Fruit fly (Drosophila melanogaster) whole organism, wandering third instar larva: Measurements from ENCODE around the gene bora.

Source experiments
- Abd-B ChIP-seq: fragments of >200 bp; optimal IDR thresholded peaks from 2 replicates; lab custom pipeline; 2017; ENCODE audit warnings: missing biosample characterization, missing genetic modification characterization
- CG32264 ChIP-seq: fragments of 200-800 bp; sonication (Bioruptor generic); optimal IDR thresholded peaks from 2 replicates; lab custom pipeline; 2016; ENCODE audit warnings: missing biosample characterization, missing genetic modification characterization
- CG9705 ChIP-seq: fragments of 200-800 bp; sonication (Bioruptor generic); optimal IDR thresholded peaks from 2 replicates; lab custom pipeline; 2018; ENCODE audit warnings: missing biosample characterization, mild to moderate bottlenecking, missing genetic modification characterization
- CrebA ChIP-seq: fragments of 200-800 bp; sonication (Bioruptor generic); optimal IDR thresholded peaks from 2 replicates; lab custom pipeline; 2016; ENCODE audit warnings: missing biosample characterization, mild to moderate bottlenecking, missing genetic modification characterization, borderline replicate concordance
- Dfd ChIP-seq: fragments of >200 bp; optimal IDR thresholded peaks from 2 replicates; lab custom pipeline; 2017; ENCODE audit warnings: missing biosample characterization, missing genetic modification characterization
- Dif ChIP-seq: fragments of 200-275, 200-300 bp; sonication (Bioruptor generic); optimal IDR thresholded peaks from 2 replicates; lab custom pipeline; 2018; ENCODE audit warnings: missing biosample characterization, missing genetic modification characterization; ENCODE audit not compliant: partially characterized antibody
- GATAd ChIP-seq: sonication (Bioruptor generic); optimal IDR thresholded peaks from 2 replicates; lab custom pipeline; 2016; ENCODE audit warnings: missing biosample characterization, missing genetic modification characterization
- HLH106 ChIP-seq: fragments of 200-800 bp; optimal IDR thresholded peaks from 3 replicates; lab custom pipeline; 2019; ENCODE audit warnings: missing biosample characterization, mild to moderate bottlenecking, missing genetic modification characterization, moderate library complexity
- Hnf4 ChIP-seq: fragments of 200-800 bp; sonication (Bioruptor generic); optimal IDR thresholded peaks from 2 replicates; lab custom pipeline; 2016; ENCODE audit warnings: missing biosample characterization, mild to moderate bottlenecking, missing genetic modification characterization
- Hr78 ChIP-seq: fragments of >200 bp; optimal IDR thresholded peaks from 2 replicates; lab custom pipeline; 2017; ENCODE audit warnings: missing biosample characterization, missing genetic modification characterization
- Hr83 ChIP-seq: fragments of 200-300 bp; sonication (Bioruptor generic); optimal IDR thresholded peaks from 2 replicates; lab custom pipeline; 2016; ENCODE audit warnings: missing biosample characterization, mild to moderate bottlenecking, missing genetic modification characterization, moderate library complexity; ENCODE audit not compliant: poor library complexity, severe bottlenecking
- Jra ChIP-seq: sonication (Bioruptor generic); optimal IDR thresholded peaks from 2 replicates; lab custom pipeline; 2016; ENCODE audit warnings: missing biosample characterization, missing genetic modification characterization
- Mio ChIP-seq: sonication (Bioruptor generic); optimal IDR thresholded peaks from 2 replicates; lab custom pipeline; 2016; ENCODE audit warnings: missing biosample characterization, missing genetic modification characterization
- Myc ChIP-seq: fragments of >200 bp; optimal IDR thresholded peaks from 2 replicates; lab custom pipeline; 2017
- N ChIP-seq: fragments of >200 bp; optimal IDR thresholded peaks from 2 replicates; lab custom pipeline; 2018; ENCODE audit warnings: missing biosample characterization, missing external identifiers, missing genetic modification characterization
- OdsH ChIP-seq: fragments of 200-800 bp; sonication (Bioruptor generic); optimal IDR thresholded peaks from 2 replicates; lab custom pipeline; 2016; ENCODE audit warnings: missing biosample characterization, mild to moderate bottlenecking, missing genetic modification characterization
- Rel ChIP-seq, 2 experiments: fragments of 200-800 bp; sonication (Bioruptor generic) in 1 of 2; optimal IDR thresholded peaks; 2 replicates in 1 of 2; 3 replicates in 1 of 2; lab custom pipeline; 2016 to 2019; ENCODE audit warnings: mild to moderate bottlenecking in 2 of 2, missing biosample characterization in 2 of 2, missing genetic modification characterization in 2 of 2, moderate library complexity in 1 of 2
- Sp1 ChIP-seq: fragments of 200-800 bp; sonication (Bioruptor generic); optimal IDR thresholded peaks from 3 replicates; lab custom pipeline; 2019; ENCODE audit warnings: missing biosample characterization, mild to moderate bottlenecking, missing genetic modification characterization, moderate library complexity
- Vsx2 ChIP-seq: fragments of 200-300, 225-300 bp; sonication (Bioruptor generic); optimal IDR thresholded peaks from 2 replicates; lab custom pipeline; 2018; ENCODE audit warnings: missing biosample characterization, missing genetic modification characterization; ENCODE audit not compliant: partially characterized antibody
- br ChIP-seq: fragments of 200-800 bp; sonication (Bioruptor generic); optimal IDR thresholded peaks from 2 replicates; lab custom pipeline; 2016; ENCODE audit warnings: missing biosample characterization, missing genetic modification characterization
- brk ChIP-seq: fragments of 200-800 bp; sonication (Bioruptor generic); optimal IDR thresholded peaks from 2 replicates; lab custom pipeline; 2016; ENCODE audit warnings: missing biosample characterization, mild to moderate bottlenecking, missing genetic modification characterization
- dl ChIP-seq, 2 experiments: fragments of 175-275, 200-275 bp in 1 of 2; fragments of 200-275 bp in 1 of 2; sonication (Bioruptor generic); optimal IDR thresholded peaks; lab custom pipeline; 2018; ENCODE audit warnings: mild to moderate bottlenecking in 2 of 2, missing biosample characterization in 2 of 2, missing genetic modification characterization in 2 of 2, moderate library complexity in 2 of 2; ENCODE audit not compliant: partially characterized antibody in 2 of 2, insufficient read depth in 1 of 2
- dmrt93B ChIP-seq: fragments of 200-800 bp; sonication (Bioruptor generic); optimal IDR thresholded peaks from 2 replicates; lab custom pipeline; 2018; ENCODE audit warnings: missing biosample characterization, mild to moderate bottlenecking, missing genetic modification characterization
- dsf ChIP-seq: sonication (Bioruptor generic); optimal IDR thresholded peaks from 2 replicates; lab custom pipeline; 2016; ENCODE audit warnings: missing biosample characterization, missing genetic modification characterization, borderline replicate concordance
- ey ChIP-seq: fragments of 200-800 bp; sonication (Bioruptor generic); optimal IDR thresholded peaks from 2 replicates; lab custom pipeline; 2016; ENCODE audit warnings: missing biosample characterization, missing genetic modification characterization
- foxo ChIP-seq, 2 experiments: fragments of 200-800 bp; sonication (Bioruptor generic); optimal IDR thresholded peaks; 2 replicates in 1 of 2; 3 replicates in 1 of 2; lab custom pipeline; 2016 to 2017; ENCODE audit warnings: missing biosample characterization in 2 of 2, missing genetic modification characterization in 2 of 2
- fru ChIP-seq: fragments of 200-800 bp; sonication (Bioruptor generic); optimal IDR thresholded peaks from 3 replicates; lab custom pipeline; 2016; ENCODE audit warnings: missing biosample characterization, mild to moderate bottlenecking, missing genetic modification characterization
- h ChIP-seq: fragments of 200-800 bp; sonication (Bioruptor generic); optimal IDR thresholded peaks from 3 replicates; lab custom pipeline; 2016; ENCODE audit warnings: missing biosample characterization, mild to moderate bottlenecking, missing genetic modification characterization
- lola ChIP-seq: fragments of >200 bp; optimal IDR thresholded peaks from 2 replicates; lab custom pipeline; 2017; ENCODE audit warnings: missing biosample characterization, missing genetic modification characterization
- pan ChIP-seq: fragments of >200 bp; optimal IDR thresholded peaks from 2 replicates; lab custom pipeline; 2017
- psq ChIP-seq: fragments of 200-800 bp; sonication (Bioruptor generic); optimal IDR thresholded peaks from 3 replicates; lab custom pipeline; 2017; ENCODE audit warnings: missing biosample characterization, mild to moderate bottlenecking, missing genetic modification characterization, moderate library complexity
- rgr ChIP-seq: fragments of 200-800 bp; sonication (Bioruptor generic); optimal IDR thresholded peaks from 3 replicates; lab custom pipeline; 2016; ENCODE audit warnings: missing biosample characterization, mild to moderate bottlenecking, missing genetic modification characterization
- sage ChIP-seq: fragments of 200-800 bp; sonication (Bioruptor generic); optimal IDR thresholded peaks from 2 replicates; lab custom pipeline; 2016; ENCODE audit warnings: missing biosample characterization, mild to moderate bottlenecking, missing genetic modification characterization
- sv ChIP-seq: fragments of 200-800 bp; sonication (Bioruptor generic); optimal IDR thresholded peaks from 3 replicates; lab custom pipeline; 2016; ENCODE audit warnings: missing biosample characterization, missing genetic modification characterization
- tai ChIP-seq: sonication (Bioruptor generic); optimal IDR thresholded peaks from 2 replicates; lab custom pipeline; 2016; ENCODE audit warnings: missing biosample characterization, missing genetic modification characterization
- usp ChIP-seq: fragments of >200 bp; optimal IDR thresholded peaks from 2 replicates; lab custom pipeline; 2017; ENCODE audit warnings: missing biosample characterization, missing genetic modification characterization
- woc ChIP-seq: sonication (Bioruptor generic); optimal IDR thresholded peaks from 2 replicates; lab custom pipeline; 2016; ENCODE audit warnings: missing biosample characterization, mild to moderate bottlenecking, missing genetic modification characterization

The bora gene

dm6 chr3L:18653737-18654136 is 31.2 kb downstream of the bora start:
- TF ChIP-seq Jra (GFP tag; lab: Kevin White, UChicago) (no peak), GATAd (GFP tag; lab: Kevin White, UChicago) (no peak), Dif (GFP tag; lab: Kevin White, UChicago) (no peak), psq (no peak), dmrt93B (GFP tag; lab: Kevin White, UChicago) (no peak), usp (GFP tag; lab: Kevin White, UChicago) (no peak), ey (GFP tag; lab: Kevin White, UChicago) (no peak), foxo (GFP tag; optimal IDR thresholded peaks at IDR 0.05; lab: Kevin White, UChicago) (no peak), Dfd (no peak), CG32264 (GFP tag; lab: Kevin White, UChicago) (no peak), fru (GFP tag; lab: Kevin White, UChicago) (no peak), Hnf4 (GFP tag; lab: Kevin White, UChicago) (no peak), Abd-B (no peak), h (GFP tag; lab: Kevin White, UChicago) (no peak), woc (GFP tag; lab: Kevin White, UChicago) (no peak), rgr (GFP tag; lab: Kevin White, UChicago) (no peak), sv (no peak)

dm6 chr3L:18665594-18665993 is 43.1 kb downstream of the bora start:
- TF ChIP-seq Dfd (peak; percentile 92), sage (GFP tag; lab: Kevin White, UChicago) (no peak), OdsH (GFP tag; lab: Kevin White, UChicago) (no peak), HLH106 (no peak)

- TF ChIP-seq fru (GFP tag; lab: Kevin White, UChicago) (peak; percentile 100), Myc (lab: Kevin White, UChicago) (peak; percentile 71), Hr83 (GFP tag; lab: Kevin White, UChicago) (peak; percentile 21), Rel (GFP tag; optimal IDR thresholded peaks at IDR 0.05; lab: Kevin White, UChicago) (no peak), Rel (tag; optimal IDR thresholded peaks at IDR 0.05; lab: Kevin White, UChicago) (peak; percentile 5), Mio (GFP tag; lab: Kevin White, UChicago) (no peak), N (GFP tag; lab: Kevin White, UChicago) (no peak), lola (GFP tag; lab: Kevin White, UChicago) (no peak)
These were observed 44.6 kb downstream of the bora start, which contains the start of gene CG42495 for dm6 chr3L:18667115-18667514. TSS of gene CG42495 (plus strand) at chr3L:18667361.

dm6 chr3L:18669874-18670273 is 47.4 kb downstream of the bora start:
- TF ChIP-seq CG32264 (GFP tag; lab: Kevin White, UChicago) (no peak), pan (lab: Kevin White, UChicago) (no peak)

dm6 chr3L:18672203-18672602 is 49.7 kb downstream of the bora start:
- TF ChIP-seq GATAd (GFP tag; lab: Kevin White, UChicago) (no peak), Hr78 (GFP tag; lab: Kevin White, UChicago) (no peak), OdsH (GFP tag; lab: Kevin White, UChicago) (peak; percentile 63), Dif (GFP tag; lab: Kevin White, UChicago) (no peak), usp (GFP tag; lab: Kevin White, UChicago) (no peak), woc (GFP tag; lab: Kevin White, UChicago) (peak; percentile 5), N (GFP tag; lab: Kevin White, UChicago) (no peak), br (GFP tag; lab: Kevin White, UChicago) (peak; percentile 76), Mio (GFP tag; lab: Kevin White, UChicago) (no peak), ey (GFP tag; lab: Kevin White, UChicago) (peak; percentile 53), psq (peak; percentile 68), h (GFP tag; lab: Kevin White, UChicago) (peak; percentile 75), fru (GFP tag; lab: Kevin White, UChicago) (peak; percentile 64), Rel (GFP tag; optimal IDR thresholded peaks at IDR 0.05; lab: Kevin White, UChicago) (no peak), Rel (tag; optimal IDR thresholded peaks at IDR 0.05; lab: Kevin White, UChicago) (peak; percentile 60), Hr83 (GFP tag; lab: Kevin White, UChicago) (peak; percentile 58), rgr (GFP tag; lab: Kevin White, UChicago) (peak; percentile 77), dl (GFP tag; optimal IDR thresholded peaks at IDR 0.05; lab: Kevin White, UChicago; ENCODE audit: insufficient read depth in 1 of 2, partially characterized antibody in 2 of 2) (no peak), CG9705 (peak; percentile 41), HLH106 (peak; percentile 40), lola (GFP tag; lab: Kevin White, UChicago) (no peak), CG32264 (GFP tag; lab: Kevin White, UChicago) (peak; percentile 25), Hnf4 (GFP tag; lab: Kevin White, UChicago) (no peak), brk (GFP tag; lab: Kevin White, UChicago) (peak; percentile 8), Jra (GFP tag; lab: Kevin White, UChicago) (peak; percentile 42), Vsx2 (no peak), sage (GFP tag; lab: Kevin White, UChicago) (no peak), Abd-B (no peak), dmrt93B (GFP tag; lab: Kevin White, UChicago) (no peak), foxo (GFP tag; optimal IDR thresholded peaks at IDR 0.05; lab: Kevin White, UChicago) (peak in 1 of 2 experiments; percentile 73), tai (GFP tag; lab: Kevin White, UChicago) (no peak), Myc (lab: Kevin White, UChicago) (no peak), CrebA (GFP tag; lab: Kevin White, UChicago) (no peak), pan (lab: Kevin White, UChicago) (no peak), Sp1 (peak; percentile 52), dsf (GFP tag; lab: Kevin White, UChicago) (no peak), sv (no peak)
